Fruit fly (Drosophila melanogaster) whole organism, embryonic: Measurements from ENCODE around the gene CG9782.
A peak's percentile ranks its signal among the peaks of the same experiment; 100 is the strongest.

Experiments
- CG10147 ChIP-seq: fragments of 200-800 bp; sonication (Bioruptor generic); optimal IDR thresholded peaks from 2 replicates; lab custom pipeline; 2019; ENCODE audit warnings: missing biosample characterization, mild to moderate bottlenecking, missing genetic modification characterization, moderate library complexity
- CG1024 ChIP-seq: fragments of 200-800 bp; sonication (Bioruptor generic); IDR thresholded peaks from 2 replicates; pipeline ENCODE4 v1.3.6; 2022; ENCODE audit warnings: missing biosample characterization, missing genetic modification characterization
- CG11398 ChIP-seq: fragments of 200-800 bp; sonication (Bioruptor generic); optimal IDR thresholded peaks from 2 replicates; lab custom pipeline; 2016; ENCODE audit warnings: missing biosample characterization, missing genetic modification characterization
- CG11696 ChIP-seq: fragments of 200-800 bp; sonication (Bioruptor generic); IDR thresholded peaks from 2 replicates; pipeline ENCODE4 v1.3.6; 2022; ENCODE audit warnings: missing biosample characterization, missing genetic modification characterization
- CG14667 ChIP-seq: fragments of 200-800 bp; sonication (Bioruptor generic); IDR thresholded peaks from 2 replicates; pipeline ENCODE4 v1.3.6; 2022; ENCODE audit warnings: missing biosample characterization, missing genetic modification characterization
- CG17568 ChIP-seq: fragments of 200-800 bp; sonication (Bioruptor generic); optimal IDR thresholded peaks from 2 replicates; lab custom pipeline; 2018; ENCODE audit warnings: missing biosample characterization, mild to moderate bottlenecking, missing genetic modification characterization, moderate library complexity
- CG18011 ChIP-seq: fragments of 200-800 bp; sonication (Bioruptor generic); optimal IDR thresholded peaks from 2 replicates; lab custom pipeline; 2017; ENCODE audit warnings: missing biosample characterization, missing genetic modification characterization, mild to moderate bottlenecking, moderate library complexity, missing genotype
- CG2202 ChIP-seq: fragments of 200-800 bp; sonication (Bioruptor generic); optimal IDR thresholded peaks from 2 replicates; lab custom pipeline; 2018; ENCODE audit warnings: missing biosample characterization, mild to moderate bottlenecking, missing genetic modification characterization
- CG30431 ChIP-seq: fragments of 200-800 bp; sonication (Bioruptor generic); optimal IDR thresholded peaks from 2 replicates; lab custom pipeline; 2017; ENCODE audit warnings: missing biosample characterization, missing genetic modification characterization
- CG31224 ChIP-seq: fragments of 200-800 bp; sonication (Bioruptor generic); IDR thresholded peaks from 2 replicates; pipeline ENCODE4 v1.3.6; 2022; ENCODE audit warnings: missing biosample characterization, missing genetic modification characterization
- CG3163 ChIP-seq: fragments of 200-800 bp; sonication (Bioruptor generic); optimal IDR thresholded peaks from 3 replicates; lab custom pipeline; 2016; ENCODE audit warnings: missing biosample characterization, missing genetic modification characterization
- CG3407 ChIP-seq: fragments of 200-800 bp; sonication (Bioruptor generic); optimal IDR thresholded peaks from 2 replicates; lab custom pipeline; 2018; ENCODE audit warnings: missing biosample characterization, mild to moderate bottlenecking, missing genetic modification characterization
- CG3847 ChIP-seq: fragments of 200-800 bp; sonication (Bioruptor generic); IDR thresholded peaks from 2 replicates; pipeline ENCODE4 v1.3.6; 2022; ENCODE audit warnings: missing biosample characterization, missing genetic modification characterization
- CG5245 ChIP-seq: fragments of 200-800 bp; sonication (Bioruptor generic); optimal IDR thresholded peaks from 3 replicates; lab custom pipeline; 2016; ENCODE audit warnings: missing biosample characterization, missing genetic modification characterization
- CG5953 ChIP-seq: fragments of 200-800 bp; sonication (Bioruptor generic); IDR thresholded peaks from 2 replicates; pipeline ENCODE4 v1.3.6; 2022; ENCODE audit warnings: missing biosample characterization, missing genetic modification characterization
- CG7556 ChIP-seq: fragments of 200-800 bp; sonication (Bioruptor generic); optimal IDR thresholded peaks from 2 replicates; lab custom pipeline; 2017; ENCODE audit warnings: missing biosample characterization, mild to moderate bottlenecking, missing genetic modification characterization
- CG7786 ChIP-seq: fragments of 200-800 bp; sonication (Bioruptor generic); optimal IDR thresholded peaks from 2 replicates; lab custom pipeline; 2016; ENCODE audit warnings: missing biosample characterization, missing genetic modification characterization
- CG7987 ChIP-seq: fragments of 200-800 bp; sonication (Bioruptor generic); optimal IDR thresholded peaks from 2 replicates; lab custom pipeline; 2018; ENCODE audit warnings: missing biosample characterization, mild to moderate bottlenecking, missing genetic modification characterization, moderate library complexity
- CG9215 ChIP-seq: fragments of 200-800 bp; sonication (Bioruptor generic); IDR thresholded peaks from 2 replicates; pipeline ENCODE4 v1.3.6; 2022; ENCODE audit warnings: missing biosample characterization, missing genetic modification characterization
- CG9727 ChIP-seq: fragments of 200-800 bp; sonication (Bioruptor generic); optimal IDR thresholded peaks from 3 replicates; lab custom pipeline; 2017; ENCODE audit warnings: missing biosample characterization, mild to moderate bottlenecking, missing genetic modification characterization
- Dbx ChIP-seq: fragments of 200-800 bp; sonication (Bioruptor generic); IDR thresholded peaks from 3 replicates; pipeline ENCODE4 v1.3.6; 2022; ENCODE audit warnings: missing biosample characterization, missing genetic modification characterization
- HmgZ ChIP-seq: fragments of 200-800 bp; sonication (Bioruptor generic); optimal IDR thresholded peaks from 2 replicates; lab custom pipeline; 2018; ENCODE audit warnings: missing biosample characterization, mild to moderate bottlenecking, missing genetic modification characterization
- Hmr ChIP-seq: fragments of 200-800 bp; sonication (Bioruptor generic); optimal IDR thresholded peaks from 3 replicates; lab custom pipeline; 2017; ENCODE audit warnings: mild to moderate bottlenecking, missing biosample characterization, missing genetic modification reagents, missing genetic modification characterization
- Neu2 ChIP-seq: fragments of 200-800 bp; sonication (Bioruptor generic); optimal IDR thresholded peaks from 3 replicates; lab custom pipeline; 2016; ENCODE audit warnings: missing biosample characterization, missing genetic modification characterization, borderline replicate concordance
- Nf-YA ChIP-seq: fragments of 200-800 bp; sonication (Bioruptor generic); IDR thresholded peaks from 2 replicates; pipeline ENCODE4 v1.3.6; 2022; ENCODE audit warnings: missing biosample characterization, missing genetic modification characterization
- Nf-YB ChIP-seq: fragments of 200-800 bp; sonication (Bioruptor generic); optimal IDR thresholded peaks from 3 replicates; lab custom pipeline; 2019; ENCODE audit warnings: missing biosample characterization, mild to moderate bottlenecking, missing genetic modification characterization, moderate library complexity
- Opbp ChIP-seq: fragments of 200-800 bp; sonication (Bioruptor generic); IDR thresholded peaks from 3 replicates; pipeline ENCODE4 v1.3.6; 2022; ENCODE audit warnings: missing biosample characterization, missing genetic modification characterization; ENCODE audit not compliant: partially characterized antibody
- Rfx ChIP-seq: fragments of 200-800 bp; sonication (Bioruptor generic); IDR thresholded peaks from 2 replicates; pipeline ENCODE4 v1.3.6; 2022; ENCODE audit warnings: missing biosample characterization, missing genetic modification characterization
- Rx ChIP-seq: fragments of 200-800 bp; sonication (Bioruptor generic); IDR thresholded peaks from 2 replicates; pipeline ENCODE4 v1.3.6; 2022; ENCODE audit warnings: missing biosample characterization, missing genetic modification characterization
- al ChIP-seq: fragments of 200-800 bp; sonication (Bioruptor generic); IDR thresholded peaks from 2 replicates; pipeline ENCODE4 v1.3.6; 2022; ENCODE audit warnings: missing biosample characterization, missing genetic modification characterization
- bowl ChIP-seq: fragments of 200-800 bp; sonication (Bioruptor generic); IDR thresholded peaks from 2 replicates; pipeline ENCODE4 v1.3.6; 2022; ENCODE audit warnings: missing biosample characterization, missing genetic modification characterization
- dysf ChIP-seq: fragments of 200-800 bp; sonication (Bioruptor generic); IDR thresholded peaks from 3 replicates; pipeline ENCODE4 v1.3.6; 2022; ENCODE audit warnings: missing biosample characterization, missing genetic modification characterization
- fd64A ChIP-seq: fragments of 200-800 bp; sonication (Bioruptor generic); optimal IDR thresholded peaks from 3 replicates; lab custom pipeline; 2018; ENCODE audit warnings: missing biosample characterization, mild to moderate bottlenecking, missing genetic modification characterization
- gce ChIP-seq: fragments of 200-800 bp; sonication (Bioruptor generic); IDR thresholded peaks from 3 replicates; pipeline ENCODE4 v1.3.6; 2022; ENCODE audit warnings: missing biosample characterization, missing genetic modification characterization
- gcm ChIP-seq: fragments of 200-800 bp; sonication (Bioruptor generic); optimal IDR thresholded peaks from 2 replicates; lab custom pipeline; 2019; ENCODE audit warnings: missing biosample characterization, mild to moderate bottlenecking, missing genetic modification characterization, moderate library complexity
- gfzf ChIP-seq: fragments of 200-800 bp; sonication (Bioruptor generic); optimal IDR thresholded peaks from 2 replicates; lab custom pipeline; 2016; ENCODE audit warnings: missing biosample characterization, mild to moderate bottlenecking, missing genetic modification characterization, moderate library complexity
- ham ChIP-seq: fragments of 200-800 bp; sonication (Bioruptor generic); IDR thresholded peaks from 2 replicates; pipeline ENCODE4 v1.3.6; 2022; ENCODE audit warnings: missing biosample characterization, missing genetic modification characterization
- hb ChIP-seq: fragments of 200-800 bp; sonication (Bioruptor generic); IDR thresholded peaks from 3 replicates; pipeline ENCODE4 v1.3.6; 2022; ENCODE audit warnings: missing biosample characterization, missing genetic modification characterization; ENCODE audit not compliant: partially characterized antibody
- inv ChIP-seq: fragments of 200-800 bp; sonication (Bioruptor generic); IDR thresholded peaks from 2 replicates; pipeline ENCODE4 v1.3.6; 2022; ENCODE audit warnings: missing biosample characterization, missing genetic modification characterization; ENCODE audit not compliant: partially characterized antibody
- maf-S ChIP-seq: fragments of 200-800 bp; sonication (Bioruptor generic); optimal IDR thresholded peaks from 2 replicates; lab custom pipeline; 2016; ENCODE audit warnings: missing biosample characterization, missing genetic modification characterization
- nerfin-1 ChIP-seq: fragments of 200-800 bp; sonication (Bioruptor generic); optimal IDR thresholded peaks from 3 replicates; lab custom pipeline; 2019; ENCODE audit warnings: missing biosample characterization, mild to moderate bottlenecking, missing genetic modification characterization, moderate library complexity
- nmo ChIP-seq: fragments of 200-800 bp; sonication (Bioruptor generic); optimal IDR thresholded peaks from 2 replicates; lab custom pipeline; 2018; ENCODE audit warnings: missing biosample characterization, mild to moderate bottlenecking, missing genetic modification characterization, moderate library complexity
- org-1 ChIP-seq: fragments of 200-800 bp; sonication (Bioruptor generic); optimal IDR thresholded peaks from 2 replicates; lab custom pipeline; 2017; ENCODE audit warnings: missing biosample characterization, missing genetic modification characterization
- pho ChIP-seq: fragments of 200-800 bp; sonication (Bioruptor generic); optimal IDR thresholded peaks from 2 replicates; lab custom pipeline; 2016; ENCODE audit warnings: missing biosample characterization, missing genetic modification characterization
- scrt ChIP-seq: fragments of 200-800 bp; sonication (Bioruptor generic); optimal IDR thresholded peaks from 2 replicates; lab custom pipeline; 2018; ENCODE audit warnings: missing biosample characterization, mild to moderate bottlenecking, missing genetic modification characterization, moderate library complexity
- sd ChIP-seq: fragments of 200-800 bp; sonication (Bioruptor generic); optimal IDR thresholded peaks from 3 replicates; lab custom pipeline; 2018; ENCODE audit warnings: missing biosample characterization, mild to moderate bottlenecking, missing genetic modification characterization, moderate library complexity
- shn ChIP-seq: fragments of 200-800 bp; sonication (Bioruptor generic); optimal IDR thresholded peaks from 3 replicates; lab custom pipeline; 2016; ENCODE audit warnings: missing biosample characterization, missing genetic modification characterization
- sima ChIP-seq: fragments of 200-800 bp; sonication (Bioruptor generic); optimal IDR thresholded peaks from 2 replicates; lab custom pipeline; 2016; ENCODE audit warnings: missing biosample characterization, missing genetic modification characterization
- tin ChIP-seq: fragments of 200-800 bp; sonication (Bioruptor generic); optimal IDR thresholded peaks from 3 replicates; lab custom pipeline; 2016; ENCODE audit warnings: missing biosample characterization, missing genetic modification characterization

The CG9782 gene

dm6 chrX:16640260-16641100, 19.1 kb upstream of the CG9782 start, which contains the start of the genes SNRPG and mthl1 (continued):
- TF ChIP-seq CG7556 (GFP tag; lab: Kevin White, UChicago) (peak; percentile 61), inv (GFP tag; lab: Robert Waterston, UW) (peak; percentile 74), CG11696 (GFP tag; lab: Robert Waterston, UW) (peak; percentile 76), CG3407 (GFP tag; lab: Kevin White, UChicago) (peak; percentile 49), gfzf (GFP tag; lab: Kevin White, UChicago) (peak; percentile 72), tin (peak; percentile 84), fd64A (GFP tag; lab: Kevin White, UChicago) (peak; percentile 51), nerfin-1 (peak; percentile 37), CG18011 (peak; percentile 40), bowl (peak; percentile 72; the same call in 1 of the 2 replicates), nmo (GFP tag; lab: Kevin White, UChicago) (peak; percentile 57), pho (GFP tag; lab: Kevin White, UChicago) (peak; percentile 81), CG11398 (GFP tag; lab: Kevin White, UChicago) (no peak), Rfx (peak; percentile 96), gce (peak; percentile 77; the same call in 2 of the 3 replicates), CG9727 (GFP tag; lab: Kevin White, UChicago) (peak; percentile 60), maf-S (GFP tag; lab: Kevin White, UChicago) (peak; percentile 75), Rx (GFP tag; lab: Robert Waterston, UW) (peak; percentile 91), CG7987 (GFP tag; lab: Kevin White, UChicago) (peak; percentile 8), CG14667 (GFP tag; lab: Robert Waterston, UW) (peak; percentile 94), Nf-YA (peak; percentile 61; the same call in 1 of the 2 replicates), CG17568 (GFP tag; lab: Kevin White, UChicago) (no peak), Nf-YB (GFP tag; lab: Kevin White, UChicago) (no peak), ham (GFP tag; lab: Robert Waterston, UW) (peak; percentile 77; the same call in 1 of the 2 replicates), shn (GFP tag; lab: Kevin White, UChicago) (peak; percentile 77), CG2202 (no peak), hb (no peak), CG30431 (peak; percentile 78), CG5245 (peak; percentile 57), CG3163 (GFP tag; lab: Kevin White, UChicago) (peak; percentile 43), sima (GFP tag; lab: Kevin White, UChicago) (no peak), gcm (peak; percentile 19), dysf (GFP tag; lab: Robert Waterston, UW) (peak; percentile 94), Opbp (GFP tag; lab: Robert Waterston, UW) (peak; percentile 70), Dbx (peak; percentile 94), CG5953 (GFP tag; lab: Robert Waterston, UW) (peak; percentile 81), CG9215 (peak; percentile 91), HmgZ (tag; lab: Kevin White, UChicago) (peak; percentile 37), al (peak; percentile 92), org-1 (GFP tag; lab: Kevin White, UChicago) (peak; percentile 23), CG1024 (GFP tag; lab: Robert Waterston, UW) (peak; percentile 84), CG7786 (peak; percentile 77), Hmr (GFP tag; lab: Kevin White, UChicago) (peak; percentile 82), Neu2 (GFP tag; lab: Kevin White, UChicago) (no peak), sd (peak; percentile 45), CG3847 (GFP tag; lab: Robert Waterston, UW) (peak; percentile 92), CG31224 (GFP tag; lab: Robert Waterston, UW) (peak; percentile 83), CG10147 (GFP tag; lab: Kevin White, UChicago) (peak; percentile 76), scrt (no peak)
